Fruit fly (Drosophila melanogaster): ENCODE data around the gene CG16957.

DNA sequence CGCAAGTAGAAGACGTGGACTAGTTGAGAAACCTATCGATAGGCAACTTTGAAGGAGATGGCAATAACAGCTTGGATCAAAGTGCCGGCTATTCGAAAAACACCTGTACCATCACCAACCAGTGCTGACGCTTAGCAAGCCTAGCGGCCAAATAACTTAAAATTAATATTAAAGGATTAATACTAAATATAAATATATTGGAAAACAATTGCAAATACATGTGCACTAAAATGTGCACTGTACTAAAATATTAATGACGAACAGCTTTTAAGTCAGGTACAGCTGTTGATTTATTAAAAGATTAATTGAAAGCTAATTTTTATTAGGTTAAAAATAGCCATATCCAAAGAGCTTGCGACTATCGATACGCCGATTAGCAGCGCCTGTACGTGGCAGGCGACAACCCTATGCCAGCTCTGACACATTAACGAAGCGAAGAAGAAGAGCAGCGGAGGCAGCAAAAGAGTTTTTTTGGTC is 17.5 kb downstream of the CG16957 start, which contains the start of the genes CG9302 and beta'COP:
- TF ChIP-seq OdsH (GFP tag; optimal IDR thresholded peaks at IDR 0.05): peak; percentile 63
- peak in 1 of 2 experiments; percentile 80 for TF ChIP-seq foxo (GFP tag; optimal IDR thresholded peaks at IDR 0.05)
- no peak for TF ChIP-seq usp (GFP tag; optimal IDR thresholded peaks at IDR 0.05)
- peak; percentile 61 for TF ChIP-seq psq (GFP tag; optimal IDR thresholded peaks at IDR 0.05)
- no peak for TF ChIP-seq Dif (GFP tag; optimal IDR thresholded peaks at IDR 0.05; ENCODE audit: partially characterized antibody)
- TF ChIP-seq CrebA (GFP tag; optimal IDR thresholded peaks at IDR 0.05; ENCODE audit: borderline replicate concordance): no peak
- no peak for TF ChIP-seq pan (optimal IDR thresholded peaks at IDR 0.05)
- TF ChIP-seq fru (GFP tag; optimal IDR thresholded peaks at IDR 0.05): no peak
- no peak for TF ChIP-seq CG32264 (GFP tag; optimal IDR thresholded peaks at IDR 0.05)
- TF ChIP-seq h (GFP tag; optimal IDR thresholded peaks at IDR 0.05): no peak
- TF ChIP-seq CG9705 (GFP tag; optimal IDR thresholded peaks at IDR 0.05): peak; percentile 66
- TF ChIP-seq Hnf4 (GFP tag; optimal IDR thresholded peaks at IDR 0.05): no peak
- peak; percentile 83 for TF ChIP-seq woc (GFP tag; optimal IDR thresholded peaks at IDR 0.05)
- TF ChIP-seq lola (GFP tag; optimal IDR thresholded peaks at IDR 0.05): no peak
